Fruit fly (Drosophila melanogaster) whole organism, larva: ENCODE data around the gene CG33641.

ENCODE experiments used
- noc ChIP-seq: fragments of 200-800 bp; sonication (Bioruptor generic); optimal IDR thresholded peaks from 3 replicates; lab custom pipeline; 2019; ENCODE audit warnings: missing biosample characterization, mild to moderate bottlenecking, missing genetic modification characterization, moderate library complexity

CG33641 gene

dm6 chr2L:13530774-13531173, 1.9 kb downstream of the CG33641 start, which contains the start of gene CG33643:
Gene CG33643 (plus strand): TSS chr2L:13531074.
- no peak for TF ChIP-seq noc (tag; lab: Kevin White, UChicago)

- no peak for TF ChIP-seq noc (tag; lab: Kevin White, UChicago)
These were observed 2.9 kb downstream of the CG33641 start, which contains the start of gene CG33644 for dm6 chr2L:13531785-13532184. Gene CG33644 (plus strand): TSS chr2L:13532085.

dm6 chr2L:13532524-13532923, 3.7 kb downstream of the CG33641 start, which contains the start of gene CG33645:
Gene CG33645 (plus strand): TSS chr2L:13532824.
- TF ChIP-seq noc (tag; lab: Kevin White, UChicago) = no peak

- no peak for TF ChIP-seq noc (tag; lab: Kevin White, UChicago)
These were observed 6.8 kb downstream of the CG33641 start, which contains the start of gene CG15638 for dm6 chr2L:13535678-13536077. Gene CG15638 (minus strand): TSS chr2L:13535778.

dm6 chr2L:13540704-13541103, 11.9 kb downstream of the CG33641 start, which contains the start of gene CG16852:
Gene CG16852 (plus strand): TSS chr2L:13540751.
- TF ChIP-seq noc (tag; lab: Kevin White, UChicago) = no peak

- TF ChIP-seq noc (tag; lab: Kevin White, UChicago) = no peak
These were observed 13.1 kb downstream of the CG33641 start, which contains the start of gene CG16853 for dm6 chr2L:13541968-13542367. Gene CG16853 (plus strand): TSS chr2L:13542268.

- no peak for TF ChIP-seq noc (tag; lab: Kevin White, UChicago)
These were observed 13.6 kb downstream of the CG33641 start, which contains the start of gene CG9263 for dm6 chr2L:13542476-13542875. Gene CG9263 (minus strand): TSS chr2L:13542576.

- TF ChIP-seq noc (tag; lab: Kevin White, UChicago) = no peak
These were observed 16.8 kb downstream of the CG33641 start for dm6 chr2L:13545678-13546077.

dm6 chr2L:13547738-13548726, 19.2 kb downstream of the CG33641 start:
- TF ChIP-seq noc (tag; lab: Kevin White, UChicago) = no peak

- no peak for TF ChIP-seq noc (tag; lab: Kevin White, UChicago)
These were observed 20.2 kb downstream of the CG33641 start, which contains the start of gene B4 for dm6 chr2L:13548786-13549780. Gene B4 (minus strand): TSS chr2L:13549328.

dm6 chr2L:13549973-13550458, 21.2 kb downstream of the CG33641 start, which contains the start of gene kuz:
Gene kuz (plus strand): TSS chr2L:13550139.
- TF ChIP-seq noc (tag; lab: Kevin White, UChicago) = no peak

- TF ChIP-seq noc (tag; lab: Kevin White, UChicago) = no peak
These were observed 21.7 kb downstream of the CG33641 start for dm6 chr2L:13550488-13551033.

- TF ChIP-seq noc (tag; lab: Kevin White, UChicago) = no peak
These were observed 23.8 kb downstream of the CG33641 start for dm6 chr2L:13552686-13553085.

- no peak for TF ChIP-seq noc (tag; lab: Kevin White, UChicago)
These were observed 25.8 kb downstream of the CG33641 start for dm6 chr2L:13554547-13555159.
